Fruit fly (Drosophila melanogaster) ovary, adult (tissue): ENCODE measurements around the gene Txl.

ENCODE experiments used
- CG17801 ChIP-seq: fragments of 200-800 bp; optimal IDR thresholded peaks from 2 replicates; lab custom pipeline; 2019; ENCODE audit warnings: missing biosample characterization, mild to moderate bottlenecking, missing genetic modification characterization, moderate library complexity; ENCODE audit not compliant: partially characterized antibody

The Txl gene

DNA sequence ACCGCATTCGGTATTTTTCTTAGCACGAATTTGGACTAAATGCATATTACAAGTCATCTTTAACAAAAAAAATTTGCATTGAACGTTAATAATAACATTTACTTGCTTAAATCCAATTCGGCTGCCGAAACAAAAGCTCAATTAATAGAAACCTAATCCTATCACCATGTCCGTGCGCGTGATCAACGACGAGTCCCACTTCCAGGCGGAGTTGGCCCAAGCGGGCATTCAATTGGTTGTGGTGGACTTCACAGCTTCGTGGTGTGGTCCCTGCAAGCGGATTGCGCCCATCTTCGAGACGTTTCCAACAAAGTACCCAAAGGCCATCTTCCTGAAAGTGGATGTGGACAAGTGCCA lies at the start of gene Txl:
Gene Txl, plus strand, starts transcription at position 3 of the 357 bp plus-strand sequence.
- no peak for TF ChIP-seq CG17801 (GFP tag; lab: Kevin White, UChicago)

DNA sequence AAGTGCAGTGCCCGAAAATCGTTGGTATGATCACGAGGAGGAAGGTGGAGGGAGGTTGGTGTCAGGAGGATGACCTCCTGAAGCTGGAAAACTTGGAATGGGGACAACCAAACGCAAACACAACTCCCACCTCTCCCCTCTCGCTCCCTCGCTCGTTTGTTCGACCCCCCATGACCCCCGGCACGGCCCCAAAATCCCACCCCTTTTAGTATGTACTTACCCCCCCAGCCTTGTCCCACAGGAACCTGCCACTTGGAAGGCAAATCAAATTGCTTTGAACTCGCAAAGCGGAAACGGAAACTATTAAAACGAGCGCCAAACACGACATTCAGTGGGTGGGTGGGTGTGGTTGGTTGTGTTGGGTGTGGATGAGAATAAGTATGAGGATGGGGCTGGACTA lies 34.0 kb upstream of the Txl start:
- no peak for TF ChIP-seq CG17801 (GFP tag; lab: Kevin White, UChicago)

DNA sequence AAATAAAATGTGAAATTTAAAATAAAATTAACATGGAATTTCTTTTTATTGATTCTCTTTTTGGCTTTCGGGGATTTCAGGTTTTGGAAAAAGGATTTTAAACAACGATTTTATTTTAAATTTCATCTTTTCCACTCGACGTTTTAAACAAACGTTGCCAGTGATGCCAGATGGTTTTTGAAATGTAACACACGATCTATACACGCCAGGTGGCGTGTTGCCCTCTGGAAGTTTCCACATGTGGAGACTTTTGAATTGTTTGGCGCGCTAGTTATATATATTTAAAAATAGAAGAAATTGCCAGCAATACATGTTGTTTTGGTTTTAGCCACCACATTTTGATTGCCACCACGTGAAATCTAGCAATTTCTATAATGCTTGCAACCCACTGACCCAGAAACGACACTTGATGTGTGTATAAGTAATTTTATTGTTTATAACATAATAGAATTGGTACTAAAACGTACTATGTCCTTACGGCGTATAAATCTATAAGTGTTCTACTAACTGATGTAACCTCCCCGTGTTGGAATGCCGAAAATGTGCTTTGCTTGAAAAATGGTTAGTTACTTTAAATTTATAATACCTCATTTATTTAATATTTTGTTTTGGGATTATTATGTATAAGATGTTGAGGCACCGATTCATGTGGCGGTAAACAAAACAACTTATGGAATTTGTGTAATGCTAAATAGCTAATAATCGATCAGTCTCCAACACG lies 15.9 kb upstream of the Txl start:
- TF ChIP-seq CG17801 (GFP tag; lab: Kevin White, UChicago) = peak; percentile 8

DNA sequence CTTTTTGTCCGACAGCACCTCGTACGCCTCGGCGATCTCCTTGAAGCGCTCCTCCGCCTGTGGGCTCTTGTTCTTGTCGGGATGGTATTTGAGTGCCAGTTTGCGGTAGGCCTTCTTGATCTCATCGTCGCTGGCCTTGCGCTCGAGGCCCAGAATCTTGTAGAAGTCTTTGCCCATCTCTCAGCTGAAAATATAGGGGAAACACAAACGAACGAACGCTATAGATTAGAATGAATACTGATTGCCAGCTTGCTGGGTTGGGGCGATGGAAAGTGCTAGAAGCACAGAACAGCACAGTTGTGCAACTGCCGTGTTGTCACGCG lies 14.3 kb upstream of the Txl start:
- no peak for TF ChIP-seq CG17801 (GFP tag; lab: Kevin White, UChicago)

DNA sequence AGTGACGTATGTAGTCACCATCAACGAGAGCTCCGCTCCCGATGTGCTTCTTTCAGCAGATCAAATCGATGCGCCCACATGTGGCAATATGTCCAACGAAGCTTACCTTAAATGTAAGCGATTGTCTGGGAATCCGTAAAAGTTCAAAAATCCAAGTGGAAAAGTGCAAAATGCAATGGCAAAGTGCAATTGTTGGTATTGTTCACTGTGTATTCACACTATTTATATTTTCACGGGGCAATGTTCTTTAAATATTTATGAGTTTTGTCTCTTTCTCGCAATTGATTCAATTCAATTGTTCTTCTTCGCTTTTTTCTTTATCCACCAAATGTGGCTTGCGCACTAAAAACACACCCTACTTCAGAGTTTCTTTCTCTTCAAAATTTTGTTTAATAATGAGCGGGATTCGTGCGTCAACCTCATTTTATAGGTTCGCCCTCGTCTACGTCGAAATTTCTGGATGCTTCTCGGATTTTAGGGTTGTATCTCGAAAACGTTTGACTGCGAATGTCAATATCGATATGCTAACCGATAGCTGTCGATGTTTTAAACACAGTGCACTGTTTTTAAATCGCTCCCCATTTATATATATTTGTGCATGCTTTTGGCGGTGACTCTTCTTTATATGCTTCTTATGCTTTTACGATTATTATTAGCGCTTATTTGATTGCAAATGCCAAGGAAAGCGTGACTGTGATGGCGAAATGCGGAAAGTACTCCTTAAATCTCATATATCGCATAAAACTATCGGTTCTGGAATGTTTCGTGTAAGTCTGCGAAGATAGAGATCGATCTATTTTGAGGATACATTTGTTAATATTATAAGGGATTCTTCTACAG lies 13.7 kb upstream of the Txl start, which contains the start of gene DnaJ-1:
Gene DnaJ-1, minus strand, starts transcription at position 450 of the 840 bp plus-strand sequence.
- peak; percentile 77 for TF ChIP-seq CG17801 (GFP tag; lab: Kevin White, UChicago)

DNA sequence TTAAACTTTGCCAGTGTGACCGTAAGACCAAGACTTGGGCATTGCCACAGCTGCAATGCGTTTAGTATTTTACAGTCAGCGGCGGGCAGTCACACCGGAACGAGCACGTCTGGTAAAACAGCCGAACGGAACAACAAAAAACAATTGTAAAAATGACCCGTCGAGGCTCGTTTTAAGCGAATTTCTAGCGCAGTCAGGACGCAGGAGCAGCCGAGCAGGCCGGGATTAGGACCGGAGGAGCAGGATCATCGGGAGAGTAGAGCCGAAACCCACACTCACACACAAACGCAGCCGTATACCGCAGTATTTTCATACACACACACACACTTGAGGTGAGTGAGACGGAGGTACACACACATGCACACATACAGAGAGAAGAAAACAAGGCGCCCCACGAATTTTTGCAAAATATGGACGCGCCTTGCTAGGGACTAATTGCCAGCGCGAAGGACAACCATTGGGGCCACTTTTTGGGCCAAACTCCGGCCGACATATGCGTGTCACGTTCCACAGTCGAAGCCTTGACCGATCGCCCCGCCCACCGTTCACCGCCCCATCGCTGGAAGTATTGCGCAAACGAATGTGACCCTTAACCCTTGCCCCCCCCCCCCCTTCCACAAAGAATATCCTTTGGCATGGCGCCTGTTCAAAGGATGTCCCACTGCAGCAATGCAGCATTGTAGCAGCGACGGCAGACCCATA lies 12.6 kb upstream of the Txl start, which contains the start of gene Usp47:
Gene Usp47, plus strand, starts transcription at position 71 of the 702 bp plus-strand sequence.
- peak; percentile 51 for TF ChIP-seq CG17801 (GFP tag; lab: Kevin White, UChicago)

DNA sequence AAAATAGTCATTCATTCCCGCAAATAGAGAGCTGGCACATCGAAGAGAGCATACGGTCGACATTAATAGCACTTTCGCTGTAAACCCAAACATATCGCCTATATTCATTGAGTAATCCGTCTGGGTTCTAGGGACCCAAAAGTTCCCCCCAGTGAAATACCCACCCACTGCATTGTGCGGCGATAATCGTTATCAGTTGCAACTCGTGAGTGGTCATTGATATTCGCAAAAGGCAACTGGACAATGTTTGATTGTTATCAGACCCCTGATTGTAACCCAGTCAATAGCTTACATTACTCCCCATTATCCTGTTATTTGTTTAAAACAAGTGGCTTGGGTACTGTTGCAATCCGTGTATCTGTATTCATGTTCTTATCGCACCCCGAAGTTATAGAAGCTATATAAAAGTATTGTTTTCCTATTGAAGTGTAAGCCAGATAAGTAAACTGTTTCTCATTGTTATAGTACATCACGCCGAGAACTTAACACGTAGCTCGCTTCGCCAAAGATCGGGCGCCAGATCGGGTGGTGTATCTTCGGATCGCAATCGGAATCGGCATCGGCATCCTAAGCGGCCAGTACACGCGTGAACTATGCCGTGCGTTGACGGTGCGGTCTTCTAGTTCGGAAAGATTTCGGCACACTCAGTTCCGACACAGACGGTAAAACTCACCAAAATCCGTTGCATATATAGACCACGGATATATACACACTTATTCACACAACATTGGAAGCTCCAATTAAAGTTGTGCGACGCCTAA lies 11.9 kb upstream of the Txl start:
- TF ChIP-seq CG17801 (GFP tag; lab: Kevin White, UChicago) = no peak

DNA sequence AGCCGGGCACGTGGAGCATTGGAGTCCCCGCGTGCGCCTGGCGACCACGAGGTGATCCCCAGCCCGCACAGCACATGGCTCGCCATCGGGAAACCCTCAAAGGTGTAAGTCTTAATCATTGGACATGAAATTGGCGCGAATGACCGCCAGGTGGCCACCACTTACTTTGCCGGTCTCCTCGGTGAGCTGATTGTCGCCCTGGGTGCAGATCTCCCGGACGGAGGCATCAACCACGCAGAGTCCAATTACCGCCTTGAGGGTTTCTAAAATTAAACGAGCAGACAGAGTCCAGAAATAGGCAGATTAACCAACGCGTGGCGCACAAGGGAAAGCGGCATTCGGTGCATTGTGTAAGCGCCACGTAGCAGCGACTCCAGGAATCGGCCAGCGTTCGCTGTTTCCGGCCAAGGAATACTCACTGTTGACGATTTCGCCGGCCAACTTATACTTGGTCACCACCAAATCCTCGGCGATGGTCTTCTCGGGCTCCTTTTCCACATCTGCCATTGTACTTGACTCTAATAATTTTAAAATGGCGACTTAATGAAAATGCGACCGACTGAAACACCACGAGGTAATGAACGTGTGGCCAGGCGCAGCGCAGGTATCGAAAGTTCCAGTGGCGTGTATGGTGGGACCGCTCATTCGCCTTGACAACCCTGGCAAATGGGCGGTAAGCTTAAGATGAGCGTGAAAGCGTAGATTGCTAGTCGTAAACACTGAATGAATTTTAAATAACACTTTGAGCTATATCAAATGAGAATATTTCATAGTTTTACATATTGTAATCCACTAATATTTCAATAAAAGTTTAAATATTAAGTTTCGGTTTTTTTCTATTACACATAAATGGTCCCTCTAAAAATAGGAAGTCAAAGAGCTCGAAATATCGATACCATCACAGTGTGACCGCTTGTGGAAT lies 463 bp upstream of the Txl start, which contains the start of gene CG10576:
Gene CG10576, minus strand, starts transcription at position 781 of the 922 bp plus-strand sequence.
- no peak for TF ChIP-seq CG17801 (GFP tag; lab: Kevin White, UChicago)

DNA sequence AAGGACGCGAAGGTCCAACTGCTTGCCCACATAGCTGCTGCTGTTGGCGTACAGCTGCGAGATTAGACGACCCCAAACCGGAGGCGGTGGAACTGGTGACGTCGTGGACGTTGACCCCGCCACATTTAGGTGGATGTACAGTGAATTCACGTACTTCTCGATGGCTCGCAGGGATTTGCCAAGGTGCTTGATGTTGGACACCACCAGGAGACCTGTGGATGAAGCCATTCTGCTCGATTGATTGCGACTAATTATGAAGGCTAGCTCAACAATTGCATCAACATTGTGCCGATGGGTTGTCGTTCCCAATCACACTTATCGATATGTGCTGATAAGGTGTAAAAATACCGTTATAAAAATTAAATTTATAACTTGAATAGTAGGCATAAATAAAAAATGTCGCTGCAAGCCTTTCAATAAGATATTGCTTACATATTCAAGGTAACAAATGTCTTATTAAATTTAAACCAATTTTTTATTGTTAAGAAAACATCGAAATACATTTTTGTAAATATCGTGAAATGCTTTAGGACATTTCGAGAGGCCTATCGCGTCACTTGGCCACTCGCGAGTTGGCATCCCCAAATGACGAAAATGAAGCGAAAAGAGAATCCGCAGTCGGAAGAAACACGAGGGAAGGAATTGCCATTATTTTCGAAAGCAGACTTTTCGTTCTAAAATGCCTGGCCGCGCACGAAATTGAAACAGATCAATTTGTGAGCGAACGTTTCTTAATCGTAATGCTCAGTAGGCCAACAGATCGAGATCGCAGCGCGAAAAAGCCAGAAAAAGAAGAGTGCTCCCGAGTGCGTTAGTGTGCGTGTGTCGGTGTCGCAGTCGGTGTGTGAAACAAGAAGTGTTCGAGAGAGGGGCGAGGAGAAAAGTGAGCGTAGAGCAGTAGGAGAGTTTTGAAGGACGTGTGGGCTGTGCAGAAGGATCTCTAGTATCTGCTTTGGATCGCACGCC lies 3.2 kb downstream of the Txl start, which contains the start of the genes Ppat-Dpck and scny:
Gene Ppat-Dpck, minus strand, starts transcription at position 263 of the 966 bp plus-strand sequence.
Gene scny, plus strand, starts transcription at position 471 of the 966 bp plus-strand sequence.
- peak; percentile 35 for TF ChIP-seq CG17801 (GFP tag; lab: Kevin White, UChicago)

DNA sequence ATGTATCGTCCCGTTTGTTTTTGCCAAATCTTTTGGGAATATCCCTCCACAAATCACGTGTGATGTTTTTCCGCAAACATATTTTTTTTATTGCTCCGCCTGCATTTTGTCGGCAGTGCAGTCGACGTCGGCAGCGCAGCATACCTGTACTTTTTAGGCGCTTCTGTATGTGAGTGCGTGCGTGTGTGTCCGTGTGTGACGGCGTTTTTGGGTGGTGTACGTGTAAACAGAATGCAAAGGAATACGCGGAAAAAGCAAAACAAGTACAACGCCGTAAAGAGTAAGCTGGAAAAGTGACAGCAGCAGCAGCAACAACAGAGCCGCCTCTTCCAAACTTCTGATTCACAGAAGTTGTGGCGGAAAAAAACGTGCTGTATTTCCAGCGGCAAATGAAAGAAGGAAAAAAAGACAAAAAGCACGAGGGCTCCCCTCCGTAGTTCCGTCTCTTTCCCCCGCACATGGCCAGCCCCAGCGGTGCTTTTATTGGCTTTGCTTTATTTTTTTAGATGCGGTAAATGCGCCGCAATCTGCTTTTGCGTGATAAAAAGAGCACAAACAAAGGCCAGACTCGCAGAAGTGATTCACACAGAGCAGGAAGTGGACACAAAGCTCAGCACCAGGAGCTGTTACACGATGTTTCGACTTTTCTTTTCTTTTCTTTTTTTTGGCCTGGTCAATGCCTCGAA lies 4.6 kb downstream of the Txl start:
- peak; percentile 58 for TF ChIP-seq CG17801 (GFP tag; lab: Kevin White, UChicago)

DNA sequence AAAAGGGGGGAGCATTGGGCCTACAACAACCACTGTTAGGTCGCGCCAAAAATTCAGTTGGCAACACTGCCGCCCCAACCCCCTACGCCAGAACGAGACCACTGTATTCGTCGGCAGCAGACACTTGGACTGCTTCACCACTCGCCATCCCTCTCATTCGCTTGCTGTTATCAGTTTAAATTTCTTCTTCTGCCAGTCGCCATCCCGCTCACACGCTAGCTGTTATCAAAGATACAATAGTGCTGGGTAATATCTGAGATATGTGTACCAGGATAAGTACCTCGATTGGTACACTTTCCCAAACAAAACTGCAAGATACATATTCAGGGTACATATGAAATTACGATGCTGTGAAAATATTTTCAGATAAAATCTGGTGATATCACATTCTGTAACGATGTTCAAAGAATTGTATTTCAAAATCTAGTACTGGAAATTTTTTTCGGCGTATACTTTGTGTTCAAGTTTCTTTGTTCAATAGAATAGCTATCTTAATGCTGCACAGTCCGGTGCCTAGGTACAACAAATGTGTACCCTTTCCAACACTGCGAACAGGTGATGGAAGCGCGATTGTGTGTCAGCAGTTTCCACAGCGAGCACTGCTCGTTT lies 5.3 kb downstream of the Txl start:
- TF ChIP-seq CG17801 (GFP tag; lab: Kevin White, UChicago) = peak; percentile 90
